Fruit fly (Drosophila melanogaster) whole organism, embryonic: ENCODE results near the gene Dhc93AB.

Experiments used
- ATbp ChIP-seq: fragments of 200-800 bp; sonication (Bioruptor generic); optimal IDR thresholded peaks from 2 replicates; lab custom pipeline; 2017; ENCODE audit warnings: missing biosample characterization, mild to moderate bottlenecking, missing genetic modification characterization, missing genetic modification reagents
- Ada2b ChIP-seq: fragments of 200-800 bp; sonication (Bioruptor generic); IDR thresholded peaks from 2 replicates; pipeline ENCODE4 v1.3.6; 2022; ENCODE audit warnings: missing biosample characterization, missing genetic modification characterization
- BtbVII ChIP-seq: fragments of 200-800 bp; sonication (Bioruptor generic); optimal IDR thresholded peaks from 3 replicates; lab custom pipeline; 2017; ENCODE audit warnings: missing biosample characterization, mild to moderate bottlenecking, missing genetic modification characterization
- CG10209 ChIP-seq: fragments of 200-800 bp; sonication (Bioruptor generic); optimal IDR thresholded peaks from 3 replicates; lab custom pipeline; 2017; ENCODE audit warnings: missing biosample characterization, mild to moderate bottlenecking, missing genetic modification characterization, missing genetic modification reagents
- CG12219 ChIP-seq: fragments of 200-800 bp; sonication (Bioruptor generic); optimal IDR thresholded peaks from 3 replicates; lab custom pipeline; 2018; ENCODE audit warnings: missing biosample characterization, mild to moderate bottlenecking, missing genetic modification characterization
- CG13894 ChIP-seq: fragments of 200-800 bp; sonication (Bioruptor generic); optimal IDR thresholded peaks from 3 replicates; lab custom pipeline; 2018; ENCODE audit warnings: missing biosample characterization, mild to moderate bottlenecking, missing genetic modification characterization, moderate library complexity
- CG15073 ChIP-seq: fragments of 200-800 bp; sonication (Bioruptor generic); optimal IDR thresholded peaks from 2 replicates; lab custom pipeline; 2016; ENCODE audit warnings: missing biosample characterization, missing genetic modification characterization
- CG17568 ChIP-seq: fragments of 200-800 bp; sonication (Bioruptor generic); optimal IDR thresholded peaks from 2 replicates; lab custom pipeline; 2018; ENCODE audit warnings: missing biosample characterization, mild to moderate bottlenecking, missing genetic modification characterization, moderate library complexity
- CG18599 ChIP-seq: fragments of 200-800 bp; sonication (Bioruptor generic); optimal IDR thresholded peaks from 3 replicates; lab custom pipeline; 2017; ENCODE audit warnings: missing biosample characterization, missing genetic modification characterization, mild to moderate bottlenecking, moderate library complexity, missing genetic modification reagents
- CG2199 ChIP-seq: fragments of 200-800 bp; sonication (Bioruptor generic); IDR thresholded peaks from 3 replicates; pipeline ENCODE4 v1.3.6; 2022; ENCODE audit warnings: missing biosample characterization, missing genetic modification characterization
- CG3995 ChIP-seq: fragments of 200-800 bp; sonication (Bioruptor generic); optimal IDR thresholded peaks from 3 replicates; lab custom pipeline; 2016; ENCODE audit warnings: missing biosample characterization, missing genetic modification characterization
- CG6254 ChIP-seq: fragments of 200-800 bp; sonication (Bioruptor generic); optimal IDR thresholded peaks from 3 replicates; lab custom pipeline; 2017; ENCODE audit warnings: mild to moderate bottlenecking, missing biosample characterization, missing genetic modification reagents, missing genetic modification characterization
- CG8089 ChIP-seq: fragments of 200-800 bp; sonication (Bioruptor generic); optimal IDR thresholded peaks from 3 replicates; lab custom pipeline; 2016; ENCODE audit warnings: missing biosample characterization, missing genetic modification characterization
- CG8359 ChIP-seq: fragments of 200-800 bp; sonication (Bioruptor generic); optimal IDR thresholded peaks from 2 replicates; lab custom pipeline; 2017; ENCODE audit warnings: missing biosample characterization, mild to moderate bottlenecking, missing genetic modification characterization, borderline replicate concordance
- Dip2 ChIP-seq: fragments of 200-800 bp; sonication (Bioruptor generic); IDR thresholded peaks from 2 replicates; pipeline ENCODE4 v1.3.6; 2022; ENCODE audit warnings: missing biosample characterization, missing genetic modification characterization
- Dref ChIP-seq: fragments of 200-800 bp; sonication (Bioruptor generic); IDR thresholded peaks from 2 replicates; pipeline ENCODE4 v1.3.6; 2022; ENCODE audit warnings: missing biosample characterization, missing genetic modification characterization
- Ets65A ChIP-seq: fragments of 200-800 bp; sonication (Bioruptor generic); peaks from one replicate; lab custom pipeline; 2016; ENCODE audit warnings: missing biosample characterization, missing genetic modification characterization
- Hr78 ChIP-seq, 2 experiments: fragments of 200-800 bp in 1 of 2; fragments of >200 bp in 1 of 2; sonication (Bioruptor generic) in 1 of 2; optimal IDR thresholded peaks; 2 replicates each; lab custom pipeline; 2017 to 2019; ENCODE audit warnings: missing biosample characterization in 2 of 2, missing genetic modification characterization in 2 of 2, mild to moderate bottlenecking in 1 of 2, moderate library complexity in 1 of 2
- Jarid2 ChIP-seq: fragments of 200-800 bp; sonication (Bioruptor generic); optimal IDR thresholded peaks from 3 replicates; lab custom pipeline; 2017; ENCODE audit warnings: mild to moderate bottlenecking, missing biosample characterization, missing genetic modification reagents, missing genetic modification characterization
- MTF-1 ChIP-seq: fragments of 200-800 bp; sonication (Bioruptor generic); optimal IDR thresholded peaks from 2 replicates; lab custom pipeline; 2018; ENCODE audit warnings: missing biosample characterization, mild to moderate bottlenecking, missing genetic modification characterization, borderline replicate concordance
- NFAT ChIP-seq: fragments of 200-800 bp; sonication (Bioruptor generic); IDR thresholded peaks from 2 replicates; pipeline ENCODE4 v1.3.6; 2022; ENCODE audit warnings: missing biosample characterization, missing genetic modification characterization
- Nf-YB ChIP-seq: fragments of 200-800 bp; sonication (Bioruptor generic); optimal IDR thresholded peaks from 3 replicates; lab custom pipeline; 2019; ENCODE audit warnings: missing biosample characterization, mild to moderate bottlenecking, missing genetic modification characterization, moderate library complexity
- TFAM ChIP-seq: fragments of 200-800 bp; sonication (Bioruptor generic); optimal IDR thresholded peaks from 2 replicates; lab custom pipeline; 2017; ENCODE audit warnings: missing biosample characterization, missing genetic modification characterization, inconsistent platforms
- Taf1 ChIP-seq: fragments of 200-800 bp; sonication (Bioruptor generic); IDR thresholded peaks from 2 replicates; pipeline ENCODE4 v1.3.6; 2022; ENCODE audit warnings: missing biosample characterization, missing genetic modification characterization
- caup ChIP-seq: fragments of 200-800 bp; sonication (Bioruptor generic); optimal IDR thresholded peaks from 3 replicates; lab custom pipeline; 2017; ENCODE audit warnings: missing biosample characterization, mild to moderate bottlenecking, missing genetic modification characterization, moderate library complexity; ENCODE audit not compliant: severe bottlenecking
- chif ChIP-seq, 2 experiments: fragments of 200-800 bp; sonication (Bioruptor generic); optimal IDR thresholded peaks; 3 replicates each; lab custom pipeline; 2016; ENCODE audit warnings: missing biosample characterization in 2 of 2, missing genetic modification characterization in 2 of 2
- gcm ChIP-seq: fragments of 200-800 bp; sonication (Bioruptor generic); optimal IDR thresholded peaks from 2 replicates; lab custom pipeline; 2019; ENCODE audit warnings: missing biosample characterization, mild to moderate bottlenecking, missing genetic modification characterization, moderate library complexity
- grn ChIP-seq: fragments of 200-800 bp; sonication (Bioruptor generic); optimal IDR thresholded peaks from 3 replicates; lab custom pipeline; 2017; ENCODE audit warnings: missing biosample characterization, missing genetic modification characterization
- her ChIP-seq: fragments of 200-800 bp; sonication (Bioruptor generic); optimal IDR thresholded peaks from 2 replicates; lab custom pipeline; 2016; ENCODE audit warnings: missing biosample characterization, missing genetic modification characterization
- hkb ChIP-seq, 2 experiments: fragments of 200-800 bp in 1 of 2; fragments of >200 bp in 1 of 2; sonication (Bioruptor generic) in 1 of 2; IDR thresholded peaks in 1 of 2; optimal IDR thresholded peaks in 1 of 2; 2 replicates each; pipeline versions ENCODE4 v1.3.6 to Lab custom; 2017 to 2022; ENCODE audit warnings: missing biosample characterization in 1 of 2, missing genetic modification characterization in 1 of 2
- kay ChIP-seq: fragments of 200-800 bp; sonication (Bioruptor generic); optimal IDR thresholded peaks from 2 replicates; lab custom pipeline; 2016; ENCODE audit warnings: missing biosample characterization, missing genetic modification characterization
- mld ChIP-seq: fragments of 200-800 bp; sonication (Bioruptor generic); IDR thresholded peaks from 3 replicates; pipeline ENCODE4 v1.3.6; 2022; ENCODE audit warnings: missing biosample characterization, missing genetic modification characterization; ENCODE audit not compliant: partially characterized antibody
- nerfin-1 ChIP-seq: fragments of 200-800 bp; sonication (Bioruptor generic); optimal IDR thresholded peaks from 3 replicates; lab custom pipeline; 2019; ENCODE audit warnings: missing biosample characterization, mild to moderate bottlenecking, missing genetic modification characterization, moderate library complexity
- odd ChIP-seq: fragments of 200-800 bp; sonication (Bioruptor generic); optimal IDR thresholded peaks from 2 replicates; lab custom pipeline; 2017; ENCODE audit warnings: missing biosample characterization, mild to moderate bottlenecking, missing genetic modification characterization
- otp ChIP-seq: fragments of 200-800 bp; sonication (Bioruptor generic); IDR thresholded peaks from 3 replicates; pipeline ENCODE4, ENCODE4 v1.3.6; 2022; ENCODE audit warnings: missing biosample characterization, missing genetic modification characterization
- pan ChIP-seq, 4 experiments: fragments of >200 bp in 3 of 4; fragments of 200-800 bp in 1 of 4; sonication (Bioruptor generic) in 1 of 4; optimal IDR thresholded peaks in 3 of 4; IDR thresholded peaks in 1 of 4; 2 replicates each; pipeline versions ENCODE4 v1.3.6 to Lab custom; 2017 to 2022; ENCODE audit warnings: missing biosample characterization in 2 of 4, missing genetic modification characterization in 2 of 4, mixed read lengths in 1 of 4
- pb ChIP-seq: fragments of 200-800 bp; sonication (Bioruptor generic); optimal IDR thresholded peaks from 3 replicates; lab custom pipeline; 2016; ENCODE audit warnings: missing biosample characterization, missing genetic modification characterization
- scrt ChIP-seq: fragments of 200-800 bp; sonication (Bioruptor generic); optimal IDR thresholded peaks from 2 replicates; lab custom pipeline; 2018; ENCODE audit warnings: missing biosample characterization, mild to moderate bottlenecking, missing genetic modification characterization, moderate library complexity
- so ChIP-seq: fragments of 200-800 bp; sonication (Bioruptor generic); IDR thresholded peaks from 3 replicates; pipeline ENCODE4 v1.3.6; 2022; ENCODE audit warnings: missing biosample characterization, missing genetic modification characterization
- sr ChIP-seq: fragments of 200-800 bp; sonication (Bioruptor generic); IDR thresholded peaks from 3 replicates; pipeline ENCODE4 v1.3.6; 2022; ENCODE audit warnings: missing biosample characterization, missing genetic modification characterization
- tna ChIP-seq: fragments of 200-800 bp; sonication (Bioruptor generic); IDR thresholded peaks from 2 replicates; pipeline ENCODE4 v1.3.6; 2022; ENCODE audit warnings: missing biosample characterization, missing genetic modification characterization; ENCODE audit not compliant: partially characterized antibody

The Dhc93AB gene

DNA sequence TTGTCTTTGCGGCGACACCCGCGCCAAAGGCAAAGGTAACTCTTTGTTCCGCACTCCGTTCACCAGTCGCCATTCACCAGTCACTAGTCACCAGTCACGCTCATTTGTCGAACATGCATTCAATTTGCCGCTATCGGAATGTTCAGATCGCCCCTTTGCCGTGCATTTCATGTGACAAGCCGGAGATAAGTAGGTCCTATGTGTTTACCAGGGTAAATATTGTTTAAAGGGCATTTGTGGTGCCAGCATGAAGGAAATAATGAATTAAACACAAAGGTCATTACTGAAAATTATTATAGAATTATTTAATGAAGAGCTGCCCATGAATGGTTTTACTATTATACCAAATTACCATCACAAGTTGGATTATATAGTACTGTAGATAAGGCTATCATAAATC lies 41.2 kb downstream of the Dhc93AB start (continued):
- TF ChIP-seq gcm (GFP tag; lab: Kevin White, UChicago) (peak; percentile 3), BtbVII (GFP tag; lab: Kevin White, UChicago) (no peak), ATbp (GFP tag; lab: Kevin White, UChicago) (peak; percentile 3), caup (GFP tag; lab: Kevin White, UChicago) (peak; percentile 5), MTF-1 (GFP tag; lab: Kevin White, UChicago) (peak; percentile 9), mld (GFP tag; lab: Robert Waterston, UW) (no peak), Hr78 (GFP tag; optimal IDR thresholded peaks at IDR 0.05; lab: Kevin White, UChicago) (peak in 1 of 2 experiments; percentile 78), CG12219 (GFP tag; lab: Kevin White, UChicago) (no peak), CG18599 (GFP tag; lab: Kevin White, UChicago) (peak; percentile 17), CG8359 (GFP tag; lab: Kevin White, UChicago) (peak; percentile 7), odd (GFP tag; lab: Kevin White, UChicago) (peak; percentile 7), nerfin-1 (tag; lab: Kevin White, UChicago) (peak; percentile 7), hkb (optimal IDR thresholded peaks at IDR 0.05; lab: Kevin White, UChicago) (no peak), hkb (GFP tag; IDR thresholded peaks at IDR 0.05; lab: Robert Waterston, UW) (no peak), Nf-YB (GFP tag; lab: Kevin White, UChicago) (peak; percentile 5), CG3995 (GFP tag; lab: Kevin White, UChicago) (peak; percentile 48), grn (GFP tag; lab: Kevin White, UChicago) (peak; percentile 25), pan (optimal IDR thresholded peaks at IDR 0.05; lab: Kevin White, UChicago) (no peak), pan (GFP tag; optimal IDR thresholded peaks at IDR 0.05 in 1 of 2, IDR thresholded peaks at IDR 0.05 in 1 of 2) (peak in 1 of 2 experiments; percentile 25)
- TF ChIP-seq, all 482 proteins: peak for 22

DNA sequence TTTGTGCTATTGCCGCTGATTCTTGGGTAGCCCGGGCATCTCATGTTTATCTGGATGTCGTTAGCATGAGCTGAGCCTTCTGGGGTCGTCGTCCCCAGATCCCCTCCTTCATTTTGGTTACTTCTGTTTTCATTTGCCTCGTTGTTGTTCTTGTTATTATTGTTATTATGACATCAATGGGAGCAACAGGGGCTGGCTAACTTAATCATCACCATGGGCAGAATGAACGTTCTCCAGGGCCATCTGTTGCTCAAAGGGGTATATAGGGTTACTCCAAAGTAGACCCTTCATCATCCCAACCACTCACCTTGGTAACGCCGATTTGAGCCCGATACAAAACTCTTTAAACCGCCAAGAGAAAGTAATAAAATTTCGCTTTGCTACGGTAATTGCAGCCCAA lies 44.0 kb downstream of the Dhc93AB start:
- TF ChIP-seq Dip2 (GFP tag; lab: Robert Waterston, UW) (no peak), CG6254 (no peak), tna (no peak), scrt (GFP tag; lab: Kevin White, UChicago) (peak; percentile 51), pb (GFP tag; lab: Kevin White, UChicago) (no peak), Dref (GFP tag; lab: Robert Waterston, UW) (0 out of 2 replicates have a peak, but pooled peaks have one; percentile 15), Ada2b (GFP tag; lab: Robert Waterston, UW) (no peak), CG8089 (GFP tag; lab: Kevin White, UChicago) (no peak), NFAT (no peak), Jarid2 (GFP tag; lab: Kevin White, UChicago) (no peak), so (GFP tag; lab: Robert Waterston, UW) (no peak), CG15073 (GFP tag; lab: Kevin White, UChicago) (no peak), Ets65A (peak; percentile 53), CG17568 (GFP tag; lab: Kevin White, UChicago) (no peak), TFAM (GFP tag; lab: Kevin White, UChicago) (no peak), CG13894 (peak; percentile 50), chif (GFP tag; optimal IDR thresholded peaks at IDR 0.05; lab: Kevin White, UChicago) (no peak), otp (GFP tag; lab: Robert Waterston, UW) (no peak), kay (GFP tag; lab: Kevin White, UChicago) (no peak), sr (GFP tag; lab: Robert Waterston, UW) (no peak), her (GFP tag; lab: Kevin White, UChicago) (no peak), CG2199 (GFP tag; lab: Robert Waterston, UW) (no peak), Taf1 (no peak), CG10209 (no peak)
- TF ChIP-seq, all 482 proteins: peak for 4
